Fruit fly (Drosophila melanogaster) whole organism, embryonic: ENCODE measurements around the gene CG33293.

Source experiments
- Asciz ChIP-seq: fragments of 200-800 bp; sonication (Bioruptor generic); optimal IDR thresholded peaks from 2 replicates; lab custom pipeline; 2017; ENCODE audit warnings: missing biosample characterization, mild to moderate bottlenecking, missing genetic modification characterization, missing genetic modification reagents
- CG12659 ChIP-seq: fragments of 200-800 bp; sonication (Bioruptor generic); optimal IDR thresholded peaks from 3 replicates; lab custom pipeline; 2017; ENCODE audit warnings: mild to moderate bottlenecking, missing biosample characterization, missing genetic modification reagents, missing genetic modification characterization
- CG12769 ChIP-seq: fragments of 200-800 bp; sonication (Bioruptor generic); optimal IDR thresholded peaks from 2 replicates; lab custom pipeline; 2019; ENCODE audit warnings: missing biosample characterization, mild to moderate bottlenecking, missing genetic modification characterization, moderate library complexity
- CG16813 ChIP-seq: fragments of 200-800 bp; sonication (Bioruptor generic); IDR thresholded peaks from 3 replicates; pipeline ENCODE4 v1.3.6; 2022; ENCODE audit warnings: missing biosample characterization, missing genetic modification characterization; ENCODE audit not compliant: partially characterized antibody
- ara ChIP-seq: fragments of 200-800 bp; sonication (Bioruptor generic); IDR thresholded peaks from 2 replicates; pipeline ENCODE4 v1.3.6; 2022; ENCODE audit warnings: missing biosample characterization, missing genetic modification characterization
- ase ChIP-seq: fragments of 200-800 bp; sonication (Bioruptor generic); IDR thresholded peaks from 3 replicates; pipeline ENCODE4 v1.3.6; 2022; ENCODE audit warnings: missing biosample characterization, missing genetic modification characterization
- usp ChIP-seq: fragments of >200 bp; optimal IDR thresholded peaks from 2 replicates; lab custom pipeline; 2017; ENCODE audit warnings: missing biosample characterization, missing genetic modification characterization

- no peak for TF ChIP-seq ara (GFP tag; lab: Robert Waterston, UW)
- no peak for TF ChIP-seq CG12769 (tag; lab: Kevin White, UChicago)
- TF ChIP-seq Asciz = no peak
- TF ChIP-seq ase (GFP tag; lab: Robert Waterston, UW) = no peak
- no peak for TF ChIP-seq usp (GFP tag; lab: Kevin White, UChicago)
- TF ChIP-seq CG16813 (GFP tag; lab: Robert Waterston, UW) = no peak
- no peak for TF ChIP-seq CG12659 (GFP tag; lab: Kevin White, UChicago)
Measured at dm6 chr3R:5268495-5268894, 28.0 kb upstream of the CG33293 start.
